Fruit fly (Drosophila melanogaster): ENCODE measurements around the gene Top1.

The Top1 gene

DNA sequence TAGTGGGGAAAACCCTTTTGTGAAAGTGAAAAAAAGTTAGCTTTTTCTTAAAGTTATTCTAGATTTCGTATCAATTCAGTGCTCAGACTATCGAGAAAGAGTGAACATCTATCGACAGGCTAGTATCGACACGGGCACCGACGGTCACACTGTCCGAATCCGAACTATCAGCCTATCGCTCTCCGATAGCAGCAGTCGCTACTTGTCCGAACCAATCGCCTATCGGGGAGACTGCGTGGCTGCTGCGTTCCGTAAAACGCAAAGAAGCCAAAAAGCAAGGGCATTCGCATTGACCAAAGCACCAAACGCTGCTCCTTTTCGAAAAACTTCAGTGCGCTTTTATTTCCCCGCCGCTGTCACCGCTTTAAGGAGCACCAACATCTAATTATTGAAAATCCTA is at the start of gene Top1 (continued):
- peak; percentile 87 for TF ChIP-seq row (GFP tag; IDR thresholded peaks at IDR 0.05)
- peak; percentile 58 for TF ChIP-seq Hmr (GFP tag; optimal IDR thresholded peaks at IDR 0.05)
- peak in 1 of 2 experiments; percentile 20 for TF ChIP-seq Pdp1 (GFP tag; optimal IDR thresholded peaks at IDR 0.05)
- peak; percentile 76 for TF ChIP-seq sens (GFP tag)
- no peak for TF ChIP-seq CG10959 (GFP tag; IDR thresholded peaks at IDR 0.05)
- peak; percentile 64 for TF ChIP-seq mam (GFP tag; optimal IDR thresholded peaks at IDR 0.05)
- TF ChIP-seq sna (GFP tag; IDR thresholded peaks at IDR 0.05; ENCODE audit: partially characterized antibody): peak; percentile 86
- no peak for TF ChIP-seq Sox100B (GFP tag; optimal IDR thresholded peaks at IDR 0.05)
- TF ChIP-seq usp (GFP tag; optimal IDR thresholded peaks at IDR 0.05): no peak
- TF ChIP-seq CG2889 (GFP tag; IDR thresholded peaks at IDR 0.05): no peak
- peak; percentile 5 for TF ChIP-seq nom (GFP tag; optimal IDR thresholded peaks at IDR 0.05)
- TF ChIP-seq Hr39 (optimal IDR thresholded peaks at IDR 0.05): no peak
- TF ChIP-seq slou (GFP tag; optimal IDR thresholded peaks at IDR 0.05): no peak
- peak; percentile 46 for TF ChIP-seq CG2120 (GFP tag; optimal IDR thresholded peaks at IDR 0.05)
- TF ChIP-seq bigmax (GFP tag; optimal IDR thresholded peaks at IDR 0.05): no peak
- peak; percentile 84 for TF ChIP-seq Ets97D (GFP tag; optimal IDR thresholded peaks at IDR 0.05)
- peak; percentile 7 for TF ChIP-seq Dek (tag; optimal IDR thresholded peaks at IDR 0.05)
- TF ChIP-seq lilli (GFP tag; optimal IDR thresholded peaks at IDR 0.05): peak; percentile 38
- TF ChIP-seq Side (GFP tag; optimal IDR thresholded peaks at IDR 0.05): peak; percentile 48
- peak; percentile 34 for TF ChIP-seq CG13894 (tag; optimal IDR thresholded peaks at IDR 0.05)
- TF ChIP-seq ham (GFP tag; IDR thresholded peaks at IDR 0.05): 0 out of 2 replicates have a peak, but pooled peaks have one; percentile 39
- peak; percentile 93 for TF ChIP-seq BEAF-32 (GFP tag; optimal IDR thresholded peaks at IDR 0.05)
- peak; percentile 58 for TF ChIP-seq Dad (GFP tag; optimal IDR thresholded peaks at IDR 0.05)
- peak; percentile 51 for TF ChIP-seq YL-1 (GFP tag; optimal IDR thresholded peaks at IDR 0.05)
- peak; percentile 59 for TF ChIP-seq CG31441 (GFP tag; IDR thresholded peaks at IDR 0.05)
- TF ChIP-seq Adf1 (GFP tag; IDR thresholded peaks at IDR 0.05): peak; percentile 31
- TF ChIP-seq CG1603 (tag; optimal IDR thresholded peaks at IDR 0.05): peak; percentile 72
- TF ChIP-seq CG7987 (GFP tag; optimal IDR thresholded peaks at IDR 0.05): peak; percentile 39
- TF ChIP-seq Xbp1 (GFP tag; optimal IDR thresholded peaks at IDR 0.05): peak; percentile 19
- peak; percentile 11 for TF ChIP-seq nerfin-1 (tag; optimal IDR thresholded peaks at IDR 0.05)
- TF ChIP-seq CG10267 (tag; optimal IDR thresholded peaks at IDR 0.05): peak; percentile 25
- no peak for TF ChIP-seq tap (tag; optimal IDR thresholded peaks at IDR 0.05)
- peak; percentile 21; the same call in 1 of the 2 replicates for TF ChIP-seq al (GFP tag; IDR thresholded peaks at IDR 0.05)
- TF ChIP-seq HmgD (GFP tag; optimal IDR thresholded peaks at IDR 0.05): peak; percentile 71
- 0 out of 2 replicates have a peak, but pooled peaks have one; percentile 15 for TF ChIP-seq Xrp1 (GFP tag; IDR thresholded peaks at IDR 0.05)
- peak; percentile 17 for TF ChIP-seq CG13624 (GFP tag; optimal IDR thresholded peaks at IDR 0.05)
- peak; percentile 95 for TF ChIP-seq tna (GFP tag; IDR thresholded peaks at IDR 0.05; ENCODE audit: partially characterized antibody)
- TF ChIP-seq CG33213 (GFP tag; optimal IDR thresholded peaks at IDR 0.05): peak; percentile 24
- no peak for TF ChIP-seq kni (GFP tag; optimal IDR thresholded peaks at IDR 0.05)
- TF ChIP-seq Gug (GFP tag; IDR thresholded peaks at IDR 0.05): peak; percentile 41; the same call in 1 of the 4 replicates
- TF ChIP-seq CG15601 (tag; optimal IDR thresholded peaks at IDR 0.05): peak; percentile 8
- peak; percentile 19 for TF ChIP-seq NfI (GFP tag; optimal IDR thresholded peaks at IDR 0.05)
- 0 out of 2 replicates have a peak, but pooled peaks have one; percentile 22 for TF ChIP-seq sisA (GFP tag; IDR thresholded peaks at IDR 0.05)
- peak; percentile 96 for TF ChIP-seq CG13287 (GFP tag; IDR thresholded peaks at IDR 0.05; ENCODE audit: partially characterized antibody)
- TF ChIP-seq mld (GFP tag; IDR thresholded peaks at IDR 0.05; ENCODE audit: partially characterized antibody): peak; percentile 96
- TF ChIP-seq knrl (GFP tag; IDR thresholded peaks at IDR 0.05; ENCODE audit: partially characterized antibody): peak; percentile 94
- TF ChIP-seq NFAT (GFP tag; IDR thresholded peaks at IDR 0.05): peak; percentile 72
- TF ChIP-seq CG14441 (GFP tag; IDR thresholded peaks at IDR 0.05): 0 out of 2 replicates have a peak, but pooled peaks have one; percentile 10
- TF ChIP-seq CG8290 (GFP tag; optimal IDR thresholded peaks at IDR 0.05): peak; percentile 22
- peak in 1 of 2 experiments; percentile 84 for TF ChIP-seq CG8290 (tag; optimal IDR thresholded peaks at IDR 0.05)
